Worm (Caenorhabditis elegans): ENCODE data around the gene C52G5.2.

Gene C52G5.2

DNA sequence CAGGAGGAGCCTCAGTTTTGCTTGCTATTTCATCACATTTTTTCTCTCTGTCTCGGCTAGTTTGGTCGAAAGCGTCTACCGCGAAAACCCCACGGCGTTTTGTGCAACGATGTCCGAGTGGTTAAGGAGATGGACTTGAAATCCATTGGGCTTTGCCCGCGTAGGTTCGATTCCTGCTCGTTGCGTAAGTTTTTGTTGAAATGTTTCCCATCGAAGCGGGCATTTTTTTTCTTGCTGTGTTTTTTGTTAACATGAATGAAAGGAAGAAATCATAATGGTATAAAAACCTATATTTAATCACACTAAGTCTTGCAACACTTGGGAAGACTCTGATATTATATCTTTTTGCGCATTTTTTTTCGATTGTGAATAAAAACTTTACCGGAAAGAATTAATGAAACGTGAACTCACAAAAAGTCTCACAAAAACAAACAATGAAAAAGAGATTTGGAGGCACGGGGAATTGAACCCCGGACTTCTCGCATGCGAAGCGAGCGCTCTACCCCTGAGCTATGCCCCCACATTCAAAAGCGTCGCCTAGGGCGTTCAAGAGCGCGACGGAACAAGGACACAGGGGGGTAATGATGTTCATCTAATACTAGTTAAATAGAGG is 46.8 kb downstream of the C52G5.2 start (continued):
- TF ChIP-seq aptf-2 (GFP tag; conservative IDR thresholded peaks at IDR 0.05): 0 out of 2 replicates have a peak, but pooled peaks have one; percentile 28
- peak; percentile 71 for TF ChIP-seq B0035.1 (tag; optimal IDR thresholded peaks at IDR 0.05)
- TF ChIP-seq attf-3 (GFP tag; conservative IDR thresholded peaks at IDR 0.05): no peak
- TF ChIP-seq rcor-1 (GFP tag; IDR thresholded peaks at IDR 0.05): peak; percentile 72
- TF ChIP-seq ztf-6 (GFP tag; IDR thresholded peaks at IDR 0.05): no peak
- 0 out of 2 replicates have a peak, but pooled peaks have one; percentile 62 for TF ChIP-seq aptf-3 (GFP tag; IDR thresholded peaks at IDR 0.05)
- peak; percentile 81 for TF ChIP-seq cebp-1 (GFP tag; IDR thresholded peaks at IDR 0.05)
- TF ChIP-seq cebp-1 (tag; optimal IDR thresholded peaks at IDR 0.05): peak; percentile 96
- TF ChIP-seq Y53G8AR.9 (GFP tag; conservative IDR thresholded peaks at IDR 0.05): peak; percentile 21; the same call in 1 of the 2 replicates
- TF ChIP-seq lag-1 (GFP tag; IDR thresholded peaks at IDR 0.05): 0 out of 2 replicates have a peak, but pooled peaks have one; percentile 46
- peak; percentile 29 for TF ChIP-seq madf-10 (tag; optimal IDR thresholded peaks at IDR 0.05)
- 0 out of 2 replicates have a peak, but pooled peaks have one; percentile 39 for TF ChIP-seq attf-6 (GFP tag; IDR thresholded peaks at IDR 0.05)
- peak; percentile 55 for TF ChIP-seq F23B12.7 (tag; optimal IDR thresholded peaks at IDR 0.05; ENCODE audit: insufficient read depth)
- no peak for TF ChIP-seq F33H1.4 (GFP tag; IDR thresholded peaks at IDR 0.05)
- TF ChIP-seq ceh-40 (GFP tag; IDR thresholded peaks at IDR 0.05): 0 out of 2 replicates have a peak, but pooled peaks have one; percentile 29
- no peak for TF ChIP-seq ama-1 (optimal IDR thresholded peaks at IDR 0.05)
- TF ChIP-seq ama-1 (GFP tag; optimal IDR thresholded peaks at IDR 0.05): peak; percentile 41 to 65
- peak; percentile 82 for TF ChIP-seq lin-40 (tag; optimal IDR thresholded peaks at IDR 0.05)
- peak; percentile 74 for TF ChIP-seq nfyb-1 (GFP tag; IDR thresholded peaks at IDR 0.05)
- TF ChIP-seq F49E8.2 (tag; optimal IDR thresholded peaks at IDR 0.05; ENCODE audit: insufficient read depth): no peak
